Fruit fly (Drosophila melanogaster) whole organism, embryonic: Measurements from ENCODE around the gene CG15382.
A peak's percentile ranks its signal among the peaks of the same experiment; 100 is the strongest.

Source experiments
- Aef1 ChIP-seq: fragments of 200-800 bp; sonication (Bioruptor generic); IDR thresholded peaks from 3 replicates; pipeline ENCODE4 v1.3.6; 2022; ENCODE audit warnings: missing biosample characterization, missing genetic modification characterization
- Antp ChIP-seq: fragments of 200-800 bp; sonication (Bioruptor generic); optimal IDR thresholded peaks from 3 replicates; lab custom pipeline; 2016; ENCODE audit warnings: missing biosample characterization, missing genetic modification characterization
- Atf3 ChIP-seq: fragments of 200-800 bp; sonication (Bioruptor generic); optimal IDR thresholded peaks from 3 replicates; lab custom pipeline; 2016; ENCODE audit warnings: missing biosample characterization, missing genetic modification characterization
- Atf6 ChIP-seq: fragments of 200-800 bp; sonication (Bioruptor generic); IDR thresholded peaks from 2 replicates; pipeline ENCODE4 v1.3.6; 2022; ENCODE audit warnings: missing biosample characterization, missing genetic modification characterization
- CG10267 ChIP-seq: fragments of 200-800 bp; sonication (Bioruptor generic); optimal IDR thresholded peaks from 2 replicates; lab custom pipeline; 2018; ENCODE audit warnings: missing biosample characterization, mild to moderate bottlenecking, missing genetic modification characterization, moderate library complexity
- CG11398 ChIP-seq: fragments of 200-800 bp; sonication (Bioruptor generic); optimal IDR thresholded peaks from 2 replicates; lab custom pipeline; 2016; ENCODE audit warnings: missing biosample characterization, missing genetic modification characterization
- CG11695 ChIP-seq: fragments of 200-800 bp; sonication (Bioruptor generic); IDR thresholded peaks from 3 replicates; pipeline ENCODE4 v1.3.6; 2022; ENCODE audit warnings: missing biosample characterization, missing genetic modification characterization
- CG12104 ChIP-seq: fragments of 200-800 bp; sonication (Bioruptor generic); optimal IDR thresholded peaks from 3 replicates; lab custom pipeline; 2016; ENCODE audit warnings: missing biosample characterization, missing genetic modification characterization
- CG16779 ChIP-seq: fragments of 200-800 bp; sonication (Bioruptor generic); IDR thresholded peaks from 2 replicates; pipeline ENCODE4 v1.3.6; 2022; ENCODE audit warnings: missing biosample characterization, missing genetic modification characterization
- CG18476 ChIP-seq: fragments of 200-800 bp; sonication (Bioruptor generic); optimal IDR thresholded peaks from 2 replicates; lab custom pipeline; 2016; ENCODE audit warnings: missing biosample characterization, mild to moderate bottlenecking, missing genetic modification characterization
- CG30431 ChIP-seq: fragments of 200-800 bp; sonication (Bioruptor generic); optimal IDR thresholded peaks from 2 replicates; lab custom pipeline; 2017; ENCODE audit warnings: missing biosample characterization, missing genetic modification characterization
- CG3065 ChIP-seq: fragments of 200-800 bp; sonication (Bioruptor generic); optimal IDR thresholded peaks from 2 replicates; lab custom pipeline; 2016; ENCODE audit warnings: missing biosample characterization, missing genetic modification characterization
- CG3163 ChIP-seq: fragments of 200-800 bp; sonication (Bioruptor generic); optimal IDR thresholded peaks from 3 replicates; lab custom pipeline; 2016; ENCODE audit warnings: missing biosample characterization, missing genetic modification characterization
- CG32767 ChIP-seq: fragments of 200-800 bp; sonication (Bioruptor generic); IDR thresholded peaks from 2 replicates; pipeline ENCODE4 v1.3.6; 2022; ENCODE audit warnings: missing biosample characterization, missing genetic modification characterization
- CG32772 ChIP-seq: fragments of 200-800 bp; sonication (Bioruptor generic); IDR thresholded peaks from 2 replicates; pipeline ENCODE4 v1.3.6; 2022; ENCODE audit warnings: missing biosample characterization, missing genetic modification characterization
- CG3281 ChIP-seq: fragments of 200-800 bp; sonication (Bioruptor generic); optimal IDR thresholded peaks from 3 replicates; lab custom pipeline; 2017; ENCODE audit warnings: missing biosample characterization, mild to moderate bottlenecking, missing genetic modification characterization
- CG3995 ChIP-seq: fragments of 200-800 bp; sonication (Bioruptor generic); optimal IDR thresholded peaks from 3 replicates; lab custom pipeline; 2016; ENCODE audit warnings: missing biosample characterization, missing genetic modification characterization
- CG43689 ChIP-seq: fragments of 200-800 bp; sonication (Bioruptor generic); IDR thresholded peaks from 2 replicates; pipeline ENCODE4 v1.3.6; 2022; ENCODE audit warnings: missing biosample characterization, missing genetic modification characterization
- CG4404 ChIP-seq: fragments of 200-800 bp; sonication (Bioruptor generic); IDR thresholded peaks from 2 replicates; pipeline ENCODE4 v1.3.6; 2022; ENCODE audit warnings: missing biosample characterization, missing genetic modification characterization
- CG6272 ChIP-seq: fragments of 200-800 bp; sonication (Bioruptor generic); IDR thresholded peaks from 2 replicates; pipeline ENCODE4 v1.3.6; 2022; ENCODE audit warnings: missing biosample characterization, missing genetic modification characterization
- CG6654 ChIP-seq: fragments of 200-800 bp; sonication (Bioruptor generic); optimal IDR thresholded peaks from 2 replicates; lab custom pipeline; 2017; ENCODE audit warnings: missing biosample characterization, mild to moderate bottlenecking, missing genetic modification characterization
- CG7786 ChIP-seq: fragments of 200-800 bp; sonication (Bioruptor generic); optimal IDR thresholded peaks from 2 replicates; lab custom pipeline; 2016; ENCODE audit warnings: missing biosample characterization, missing genetic modification characterization
- CG9437 ChIP-seq: fragments of 200-800 bp; sonication (Bioruptor generic); optimal IDR thresholded peaks from 2 replicates; lab custom pipeline; 2018; ENCODE audit warnings: missing biosample characterization, mild to moderate bottlenecking, missing genetic modification characterization
- CG9876 ChIP-seq: fragments of 200-800 bp; sonication (Bioruptor generic); optimal IDR thresholded peaks from 2 replicates; lab custom pipeline; 2016; ENCODE audit warnings: missing biosample characterization, missing genetic modification characterization
- CoRest ChIP-seq: fragments of 200-800 bp; sonication (Bioruptor generic); optimal IDR thresholded peaks from 3 replicates; lab custom pipeline; 2018; ENCODE audit warnings: missing biosample characterization, mild to moderate bottlenecking, missing genetic modification characterization, moderate library complexity
- Drgx ChIP-seq: fragments of 200-800 bp; sonication (Bioruptor generic); IDR thresholded peaks from 2 replicates; pipeline ENCODE4 v1.3.6; 2022; ENCODE audit warnings: missing biosample characterization, missing genetic modification characterization
- Fer2 ChIP-seq: fragments of 200-800 bp; sonication (Bioruptor generic); optimal IDR thresholded peaks from 2 replicates; lab custom pipeline; 2018; ENCODE audit warnings: missing biosample characterization, mild to moderate bottlenecking, missing genetic modification characterization, moderate library complexity
- Fer3 ChIP-seq: fragments of 200-800 bp; sonication (Bioruptor generic); optimal IDR thresholded peaks from 2 replicates; lab custom pipeline; 2018; ENCODE audit warnings: missing biosample characterization, mild to moderate bottlenecking, missing genetic modification characterization, moderate library complexity
- HLHmδ ChIP-seq: fragments of 200-800 bp; sonication (Bioruptor generic); optimal IDR thresholded peaks from 2 replicates; lab custom pipeline; 2018; ENCODE audit warnings: missing biosample characterization, mild to moderate bottlenecking, missing genetic modification characterization, moderate library complexity
- MESR4 ChIP-seq: fragments of 200-800 bp; sonication (Bioruptor generic); optimal IDR thresholded peaks from 2 replicates; lab custom pipeline; 2018; ENCODE audit warnings: missing biosample characterization, mild to moderate bottlenecking, missing genetic modification characterization, moderate library complexity
- MTF-1 ChIP-seq: fragments of 200-800 bp; sonication (Bioruptor generic); optimal IDR thresholded peaks from 2 replicates; lab custom pipeline; 2018; ENCODE audit warnings: missing biosample characterization, mild to moderate bottlenecking, missing genetic modification characterization, borderline replicate concordance
- NfI ChIP-seq: fragments of 200-800 bp; sonication (Bioruptor generic); optimal IDR thresholded peaks from 3 replicates; lab custom pipeline; 2018; ENCODE audit warnings: missing biosample characterization, mild to moderate bottlenecking, missing genetic modification characterization, moderate library complexity
- Oaz ChIP-seq: fragments of 200-800 bp; sonication (Bioruptor generic); IDR thresholded peaks from 2 replicates; pipeline ENCODE4 v1.3.6; 2022; ENCODE audit warnings: missing biosample characterization, missing genetic modification characterization
- Sox102F ChIP-seq: fragments of 200-800 bp; sonication (Bioruptor generic); optimal IDR thresholded peaks from 2 replicates; lab custom pipeline; 2018; ENCODE audit warnings: missing biosample characterization, mild to moderate bottlenecking, missing genetic modification characterization, moderate library complexity
- Trl ChIP-seq, 3 experiments: fragments of >200 bp in 2 of 3; fragments of 200-800 bp in 1 of 3; sonication (Bioruptor generic) in 1 of 3; optimal IDR thresholded peaks; 2 replicates in 1 of 3; 3 replicates in 2 of 3; lab custom pipeline; 2016 to 2017; ENCODE audit warnings: missing biosample characterization in 1 of 3, missing genetic modification characterization in 1 of 3
- az2 ChIP-seq: fragments of 200-800 bp; sonication (Bioruptor generic); optimal IDR thresholded peaks from 3 replicates; lab custom pipeline; 2016; ENCODE audit warnings: missing biosample characterization, missing genetic modification characterization
- bowl ChIP-seq: fragments of 200-800 bp; sonication (Bioruptor generic); IDR thresholded peaks from 2 replicates; pipeline ENCODE4 v1.3.6; 2022; ENCODE audit warnings: missing biosample characterization, missing genetic modification characterization
- ewg ChIP-seq: fragments of 200-800 bp; sonication (Bioruptor generic); optimal IDR thresholded peaks from 3 replicates; lab custom pipeline; 2017; ENCODE audit warnings: mild to moderate bottlenecking, missing biosample characterization, missing genetic modification reagents, missing genetic modification characterization
- gcm2 ChIP-seq: fragments of 200-800 bp; sonication (Bioruptor generic); optimal IDR thresholded peaks from 2 replicates; lab custom pipeline; 2016; ENCODE audit warnings: missing biosample characterization, missing genetic modification characterization
- hkb ChIP-seq, 2 experiments: fragments of 200-800 bp in 1 of 2; fragments of >200 bp in 1 of 2; sonication (Bioruptor generic) in 1 of 2; IDR thresholded peaks in 1 of 2; optimal IDR thresholded peaks in 1 of 2; 2 replicates each; pipeline versions ENCODE4 v1.3.6 to Lab custom; 2017 to 2022; ENCODE audit warnings: missing biosample characterization in 1 of 2, missing genetic modification characterization in 1 of 2
- inv ChIP-seq: fragments of 200-800 bp; sonication (Bioruptor generic); IDR thresholded peaks from 2 replicates; pipeline ENCODE4 v1.3.6; 2022; ENCODE audit warnings: missing biosample characterization, missing genetic modification characterization; ENCODE audit not compliant: partially characterized antibody
- nmo ChIP-seq: fragments of 200-800 bp; sonication (Bioruptor generic); optimal IDR thresholded peaks from 2 replicates; lab custom pipeline; 2018; ENCODE audit warnings: missing biosample characterization, mild to moderate bottlenecking, missing genetic modification characterization, moderate library complexity
- nom ChIP-seq: fragments of 200-800 bp; sonication (Bioruptor generic); optimal IDR thresholded peaks from 2 replicates; lab custom pipeline; 2017; ENCODE audit warnings: missing biosample characterization, missing genetic modification characterization, mild to moderate bottlenecking, moderate library complexity, missing genetic modification reagents
- prd ChIP-seq, 3 experiments: fragments of >200 bp in 2 of 3; fragments of 200-800 bp in 1 of 3; sonication (Bioruptor generic) in 1 of 3; optimal IDR thresholded peaks in 2 of 3; IDR thresholded peaks in 1 of 3; 2 replicates in 2 of 3; 3 replicates in 1 of 3; pipeline versions ENCODE4 v1.3.6 to Lab custom; 2017 to 2022; ENCODE audit warnings: missing biosample characterization in 1 of 3, missing genetic modification characterization in 1 of 3
- pum ChIP-seq: fragments of 200-800 bp; sonication (Bioruptor generic); optimal IDR thresholded peaks from 2 replicates; lab custom pipeline; 2016; ENCODE audit warnings: missing biosample characterization, missing genetic modification characterization
- ranshi ChIP-seq: fragments of 200-800 bp; sonication (Bioruptor generic); IDR thresholded peaks from 2 replicates; pipeline ENCODE4 v1.3.6; 2022; ENCODE audit warnings: missing biosample characterization, missing genetic modification characterization
- schlank ChIP-seq: fragments of 200-800 bp; sonication (Bioruptor generic); optimal IDR thresholded peaks from 2 replicates; lab custom pipeline; 2018; ENCODE audit warnings: missing biosample characterization, mild to moderate bottlenecking, missing genetic modification characterization
- toy ChIP-seq: fragments of 200-800 bp; sonication (Bioruptor generic); IDR thresholded peaks from 2 replicates; pipeline ENCODE4 v1.3.6; 2022; ENCODE audit warnings: missing biosample characterization, missing genetic modification characterization
- tup ChIP-seq: fragments of 200-800 bp; sonication (Bioruptor generic); optimal IDR thresholded peaks from 2 replicates; lab custom pipeline; 2016; ENCODE audit warnings: missing biosample characterization, mild to moderate bottlenecking, missing genetic modification characterization, moderate library complexity
- unpg ChIP-seq: fragments of 200-800 bp; sonication (Bioruptor generic); optimal IDR thresholded peaks from 3 replicates; lab custom pipeline; 2018; ENCODE audit warnings: missing biosample characterization, mild to moderate bottlenecking, missing genetic modification characterization, moderate library complexity

CG15382 gene

DNA sequence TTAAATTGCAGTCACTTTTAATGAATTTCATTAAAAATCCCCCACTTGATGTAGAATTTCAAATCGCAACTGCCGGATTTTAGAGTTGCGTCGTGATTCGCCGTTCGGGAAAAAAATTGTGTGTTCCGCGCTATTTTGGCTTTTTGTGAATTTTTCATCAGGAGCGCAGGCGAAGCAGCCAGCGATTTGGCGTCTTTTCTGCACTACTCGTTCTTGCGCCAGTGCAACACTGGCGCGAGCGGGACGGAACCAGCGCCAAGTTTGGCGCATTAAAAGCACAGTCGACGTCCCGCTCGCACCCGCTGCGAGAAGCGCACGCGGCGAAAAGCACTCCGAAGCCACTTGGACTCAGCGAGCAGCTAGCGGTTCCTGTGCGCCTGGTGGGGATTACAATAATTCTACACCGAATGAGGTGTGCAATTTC is 37.8 kb downstream of the CG15382 start (continued):
- TF ChIP-seq CG16779 (GFP tag; lab: Robert Waterston, UW) (no peak), gcm2 (no peak), CG30431 (GFP tag; lab: Kevin White, UChicago) (no peak), CG4404 (GFP tag; lab: Robert Waterston, UW) (no peak), CG10267 (tag; lab: Kevin White, UChicago) (no peak), CG9437 (GFP tag; lab: Kevin White, UChicago) (no peak), CG11398 (GFP tag; lab: Kevin White, UChicago) (peak; percentile 29), CG11695 (GFP tag; lab: Robert Waterston, UW) (no peak), Sox102F (no peak), Fer3 (tag; lab: Kevin White, UChicago) (peak; percentile 28), Antp (GFP tag; lab: Kevin White, UChicago) (peak; percentile 18), unpg (peak; percentile 25), ranshi (GFP tag; lab: Robert Waterston, UW) (no peak), CG32772 (GFP tag; lab: Robert Waterston, UW) (no peak), CG3995 (peak; percentile 89), Trl (optimal IDR thresholded peaks at IDR 0.05; lab: Kevin White, UChicago) (no peak), Trl (GFP tag; optimal IDR thresholded peaks at IDR 0.05; lab: Kevin White, UChicago) (no peak), CG3163 (GFP tag; lab: Kevin White, UChicago) (peak; percentile 35), HLHmδ (GFP tag; lab: Kevin White, UChicago) (no peak), CoRest (peak; percentile 52), CG12104 (GFP tag; lab: Kevin White, UChicago) (peak; percentile 6), CG43689 (no peak), nmo (GFP tag; lab: Kevin White, UChicago) (peak; percentile 51), CG6654 (no peak), CG18476 (GFP tag; lab: Kevin White, UChicago) (no peak), inv (GFP tag; lab: Robert Waterston, UW) (no peak), Fer2 (tag; lab: Kevin White, UChicago) (no peak), Aef1 (GFP tag; lab: Robert Waterston, UW) (no peak), nom (GFP tag; lab: Kevin White, UChicago) (peak; percentile 66), pum (GFP tag; lab: Kevin White, UChicago) (no peak), ewg (GFP tag; lab: Kevin White, UChicago) (peak; percentile 81), CG7786 (GFP tag; lab: Kevin White, UChicago) (no peak), bowl (no peak), CG6272 (GFP tag; lab: Robert Waterston, UW) (peak; percentile 51), CG32767 (no peak), NfI (peak; percentile 44), Drgx (GFP tag; lab: Robert Waterston, UW) (no peak), Oaz (GFP tag; lab: Robert Waterston, UW) (no peak), schlank (tag; lab: Kevin White, UChicago) (peak; percentile 59), Atf6 (GFP tag; lab: Robert Waterston, UW) (no peak), az2 (GFP tag; lab: Kevin White, UChicago) (no peak), prd (optimal IDR thresholded peaks at IDR 0.05; lab: Kevin White, UChicago) (no peak), prd (GFP tag; IDR thresholded peaks at IDR 0.05; lab: Robert Waterston, UW) (no peak), tup (GFP tag; lab: Kevin White, UChicago) (no peak), toy (no peak), MTF-1 (GFP tag; lab: Kevin White, UChicago) (peak; percentile 55), CG3065 (GFP tag; lab: Kevin White, UChicago) (no peak), CG3281 (GFP tag; lab: Kevin White, UChicago) (peak; percentile 25), MESR4 (peak; percentile 6), CG9876 (GFP tag; lab: Kevin White, UChicago) (no peak), hkb (optimal IDR thresholded peaks at IDR 0.05; lab: Kevin White, UChicago) (peak; percentile 79), hkb (GFP tag; IDR thresholded peaks at IDR 0.05; lab: Robert Waterston, UW) (no peak), Atf3 (GFP tag; lab: Kevin White, UChicago) (no peak)
